Worm (Caenorhabditis elegans) whole organism, mixed stage, embryonic: ENCODE data around the gene C03E10.1.

Experiments used
- bed-3 ChIP-seq: fragments of 200-800 bp; sonication (Bioruptor generic); optimal IDR thresholded peaks from 3 replicates; lab custom pipeline; 2018; ENCODE audit warnings: mild to moderate bottlenecking, missing genetic modification characterization, moderate library complexity, missing compliant biosample characterization
- cnd-1 ChIP-seq: fragments of 200-800 bp; sonication (Bioruptor generic); optimal IDR thresholded peaks from 2 replicates; lab custom pipeline; 2018; ENCODE audit warnings: mild to moderate bottlenecking, missing genetic modification characterization, missing compliant biosample characterization
- elt-3 ChIP-seq: fragments of 150-350 bp; optimal IDR thresholded peaks from 2 replicates; lab custom pipeline; 2014; ENCODE audit warnings: missing biosample characterization, missing genetic modification characterization
- hlh-1 ChIP-seq: fragments of 150-350 bp; optimal IDR thresholded peaks from 2 replicates; lab custom pipeline; 2014; ENCODE audit warnings: missing biosample characterization, missing genetic modification reagents, missing genetic modification characterization
- lin-13 ChIP-seq: fragments of 150-350 bp; optimal IDR thresholded peaks from 2 replicates; lab custom pipeline; 2014; ENCODE audit warnings: missing biosample characterization, missing genetic modification characterization
- lsy-2 ChIP-seq: fragments of 150-350 bp; optimal IDR thresholded peaks from 2 replicates; lab custom pipeline; 2014; ENCODE audit warnings: missing biosample characterization, missing genetic modification characterization
- mep-1 ChIP-seq: fragments of 150-350 bp; optimal IDR thresholded peaks from 2 replicates; lab custom pipeline; 2017; ENCODE audit warnings: missing biosample characterization, missing genetic modification reagents, missing genetic modification characterization, inconsistent platforms
- nhr-237 ChIP-seq: fragments of 150-350 bp; optimal IDR thresholded peaks from 2 replicates; lab custom pipeline; 2014; ENCODE audit warnings: missing biosample characterization, missing genetic modification characterization
- nhr-28 ChIP-seq: fragments of 150-350 bp; optimal IDR thresholded peaks from 2 replicates; lab custom pipeline; 2014; ENCODE audit warnings: missing biosample characterization, missing genetic modification characterization
- snpc-4 ChIP-seq: fragments of 150-350 bp; optimal IDR thresholded peaks from 2 replicates; lab custom pipeline; 2014; ENCODE audit warnings: missing biosample characterization, missing genetic modification characterization
- tbx-8 ChIP-seq: fragments of 200-800 bp; sonication (Bioruptor generic); optimal IDR thresholded peaks from 2 replicates; lab custom pipeline; 2018; ENCODE audit warnings: mild to moderate bottlenecking, missing genetic modification characterization, moderate library complexity, missing compliant biosample characterization
- unc-62 ChIP-seq: fragments of 150-350 bp; optimal IDR thresholded peaks from 2 replicates; lab custom pipeline; 2014; ENCODE audit warnings: missing biosample characterization, missing genetic modification reagents, missing genetic modification characterization
- ztf-11 ChIP-seq: fragments of 150-350 bp; optimal IDR thresholded peaks from 2 replicates; lab custom pipeline; 2014; ENCODE audit warnings: missing biosample characterization, missing genetic modification characterization

ce11 chrV:11302698-11303097 is 11.7 kb downstream of the C03E10.1 start, which contains the start of gene srh-46:
- TF ChIP-seq bed-3 (GFP tag; lab: Kevin White, UChicago) (no peak), mep-1 (tag; lab: Kevin White, UChicago) (no peak), nhr-28 (tag; lab: Kevin White, UChicago) (no peak), nhr-237 (tag; lab: Kevin White, UChicago) (no peak), lin-13 (tag; lab: Kevin White, UChicago) (no peak), ztf-11 (tag; lab: Kevin White, UChicago) (no peak), cnd-1 (tag; lab: Kevin White, UChicago) (no peak), snpc-4 (tag; lab: Kevin White, UChicago) (no peak), lsy-2 (tag; lab: Kevin White, UChicago) (no peak), tbx-8 (GFP tag; lab: Kevin White, UChicago) (no peak), unc-62 (GFP tag; lab: Kevin White, UChicago) (no peak), hlh-1 (tag; lab: Kevin White, UChicago) (no peak), elt-3 (tag; lab: Kevin White, UChicago) (no peak)
